Worm (Caenorhabditis elegans): ENCODE measurements around the gene iff-2.

DNA sequence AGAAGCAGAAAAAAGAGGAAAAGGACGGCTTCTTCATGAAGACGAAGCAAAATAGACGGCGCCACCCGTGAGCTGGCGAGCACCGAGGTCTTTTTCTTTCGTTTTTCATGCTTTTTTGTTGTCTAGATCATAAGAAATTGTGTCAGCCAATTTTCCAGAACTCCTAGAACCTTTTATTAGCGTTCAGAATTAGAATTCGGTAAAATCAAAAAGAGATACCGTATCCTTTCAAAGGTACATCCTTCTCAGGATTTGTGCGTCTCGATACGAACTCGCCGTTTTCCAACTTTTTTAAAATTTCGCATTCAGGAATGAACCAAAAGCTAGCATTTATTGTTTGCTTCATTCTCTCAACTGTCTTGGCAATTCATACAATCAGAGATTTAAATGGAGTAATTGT lies 11.9 kb upstream of the iff-2 start, which contains the start of gene F54C9.7:
- no peak for TF ChIP-seq T22C8.4 (GFP tag; IDR thresholded peaks at IDR 0.05)
- TF ChIP-seq med-1 (GFP tag; optimal IDR thresholded peaks at IDR 0.05; ENCODE audit: insufficient read depth): no peak
- TF ChIP-seq ztf-29 (GFP tag; IDR thresholded peaks at IDR 0.05): no peak

All from whole organism, midembryonic.